Worm (Caenorhabditis elegans) whole organism, late embryonic: ENCODE results near the gene B0294.1.

Experiments used
- T23F11.4 ChIP-seq: fragments of 200-800 bp; sonication (Bioruptor generic); optimal IDR thresholded peaks from 2 replicates; lab custom pipeline; 2018; ENCODE audit warnings: mild to moderate bottlenecking, missing genetic modification characterization, missing compliant biosample characterization
- Y22D7AL.16 ChIP-seq: sonication (generic microtip); optimal IDR thresholded peaks from 2 replicates; lab custom pipeline; 2016; ENCODE audit warnings: missing genetic modification characterization, missing compliant biosample characterization
- ceh-19 ChIP-seq: fragments of 200-800 bp; sonication (Bioruptor generic); optimal IDR thresholded peaks from 2 replicates; lab custom pipeline; 2018; ENCODE audit warnings: mild to moderate bottlenecking, missing genetic modification characterization, missing compliant biosample characterization
- ceh-2 ChIP-seq: sonication (generic microtip); optimal IDR thresholded peaks from 2 replicates; lab custom pipeline; 2016; ENCODE audit warnings: missing genotype, missing genetic modification characterization, missing compliant biosample characterization
- ceh-34 ChIP-seq: sonication (generic microtip); optimal IDR thresholded peaks from 2 replicates; lab custom pipeline; 2016; ENCODE audit warnings: mild to moderate bottlenecking, missing genetic modification characterization, missing compliant biosample characterization
- che-1 ChIP-seq: sonication (generic microtip); optimal IDR thresholded peaks from 2 replicates; lab custom pipeline; 2016; ENCODE audit warnings: mild to moderate bottlenecking, missing genetic modification characterization, missing compliant biosample characterization
- dmd-4 ChIP-seq: sonication (generic microtip); optimal IDR thresholded peaks from 2 replicates; lab custom pipeline; 2016; ENCODE audit warnings: borderline replicate concordance, missing genetic modification characterization, missing compliant biosample characterization
- eyg-1 ChIP-seq: sonication (generic microtip); optimal IDR thresholded peaks from 2 replicates; lab custom pipeline; 2016; ENCODE audit warnings: missing genotype, missing genetic modification characterization, missing compliant biosample characterization
- hlh-30 ChIP-seq: sonication (generic microtip); optimal IDR thresholded peaks from 2 replicates; lab custom pipeline; 2017; ENCODE audit warnings: antibody characterized with exemption, missing genetic modification characterization, missing compliant biosample characterization; ENCODE audit not compliant: insufficient read depth
- hlh-6 ChIP-seq: sonication (generic microtip); optimal IDR thresholded peaks from 2 replicates; lab custom pipeline; 2016; ENCODE audit warnings: missing genotype, missing genetic modification characterization, missing compliant biosample characterization
- hlh-8 ChIP-seq: sonication (generic microtip); optimal IDR thresholded peaks from 2 replicates; lab custom pipeline; 2016; ENCODE audit warnings: missing genotype, missing genetic modification characterization, missing compliant biosample characterization
- mec-3 ChIP-seq: sonication (generic microtip); optimal IDR thresholded peaks from 2 replicates; lab custom pipeline; 2016; ENCODE audit warnings: borderline replicate concordance, missing genetic modification characterization, missing compliant biosample characterization
- nfya-1 ChIP-seq: sonication (generic microtip); optimal IDR thresholded peaks from 2 replicates; lab custom pipeline; 2017; ENCODE audit warnings: missing genetic modification characterization, mild to moderate bottlenecking, missing compliant biosample characterization, antibody characterized with exemption, moderate library complexity
- nhr-11 ChIP-seq: fragments of 150-350 bp; optimal IDR thresholded peaks from 2 replicates; lab custom pipeline; 2014; ENCODE audit warnings: missing biosample characterization, missing genetic modification characterization
- nhr-232 ChIP-seq: sonication (generic microtip); optimal IDR thresholded peaks from 2 replicates; lab custom pipeline; 2016; ENCODE audit warnings: missing genetic modification characterization, missing compliant biosample characterization
- odd-2 ChIP-seq: sonication (generic microtip); optimal IDR thresholded peaks from 2 replicates; lab custom pipeline; 2017; ENCODE audit warnings: antibody characterized with exemption, mild to moderate bottlenecking, missing genetic modification characterization, missing compliant biosample characterization
- pha-2 ChIP-seq: sonication (generic microtip); optimal IDR thresholded peaks from 2 replicates; lab custom pipeline; 2017; ENCODE audit warnings: mild to moderate bottlenecking, missing genetic modification characterization, missing compliant biosample characterization
- pqm-1 ChIP-seq: sonication (generic microtip); optimal IDR thresholded peaks from 2 replicates; lab custom pipeline; 2016; ENCODE audit warnings: missing genetic modification characterization, missing compliant biosample characterization
- tbx-2 ChIP-seq: sonication (generic microtip); optimal IDR thresholded peaks from 2 replicates; lab custom pipeline; 2016; ENCODE audit warnings: missing genetic modification characterization, missing compliant biosample characterization

Gene B0294.1

ce11 chrX:1847685-1848084, 49.5 kb downstream of the B0294.1 start:
- TF ChIP-seq che-1 (tag; lab: Kevin White, UChicago) = no peak
- TF ChIP-seq eyg-1 (tag; lab: Kevin White, UChicago) = no peak
- no peak for TF ChIP-seq ceh-19 (GFP tag; lab: Kevin White, UChicago)
- TF ChIP-seq hlh-8 (tag; lab: Kevin White, UChicago) = no peak
- TF ChIP-seq tbx-2 = no peak
- no peak for TF ChIP-seq T23F11.4 (GFP tag; lab: Kevin White, UChicago)
- no peak for TF ChIP-seq dmd-4
- TF ChIP-seq Y22D7AL.16 (tag; lab: Kevin White, UChicago) = no peak
- TF ChIP-seq ceh-34 (tag; lab: Kevin White, UChicago) = no peak
- no peak for TF ChIP-seq ceh-2 (tag; lab: Kevin White, UChicago)
- no peak for TF ChIP-seq hlh-6 (tag; lab: Kevin White, UChicago)
- no peak for TF ChIP-seq odd-2
- no peak for TF ChIP-seq pha-2 (tag; lab: Kevin White, UChicago)
- no peak for TF ChIP-seq pqm-1
- TF ChIP-seq hlh-30 (tag; lab: Kevin White, UChicago) = no peak
- no peak for TF ChIP-seq nhr-232 (tag; lab: Kevin White, UChicago)
- TF ChIP-seq nhr-11 (tag; lab: Kevin White, UChicago) = no peak
- TF ChIP-seq mec-3 (tag; lab: Kevin White, UChicago) = no peak
- TF ChIP-seq nfya-1 (tag; lab: Kevin White, UChicago) = no peak
